Fruit fly (Drosophila melanogaster): ENCODE measurements around the gene eRF1.

The eRF1 gene

dm6 chr3L:20306142-20306541, 42.0 kb upstream of the eRF1 start, which contains the start of gene CG32225 (continued):
- TF ChIP-seq CG42726 (GFP tag; IDR thresholded peaks at IDR 0.05; ENCODE audit: partially characterized antibody), result 0 out of 2 replicates have a peak, but pooled peaks have one; percentile 42
- no peak for TF ChIP-seq psq (GFP tag; optimal IDR thresholded peaks at IDR 0.05)
- peak; percentile 49; the same call in 1 of the 3 replicates for TF ChIP-seq row (GFP tag; IDR thresholded peaks at IDR 0.05)
- TF ChIP-seq CG8290 (GFP tag; optimal IDR thresholded peaks at IDR 0.05), result no peak
- peak in 1 of 2 experiments; percentile 24 for TF ChIP-seq CG8290 (tag; optimal IDR thresholded peaks at IDR 0.05)
- no peak for TF ChIP-seq CG13894 (tag; optimal IDR thresholded peaks at IDR 0.05)
- no peak for TF ChIP-seq zen2 (GFP tag; IDR thresholded peaks at IDR 0.05; ENCODE audit: partially characterized antibody)
- TF ChIP-seq slp2 (GFP tag; optimal IDR thresholded peaks at IDR 0.05), result no peak
- TF ChIP-seq CG13296 (GFP tag; optimal IDR thresholded peaks at IDR 0.05), result no peak
- TF ChIP-seq sim (GFP tag; IDR thresholded peaks at IDR 0.05), result no peak
- TF ChIP-seq cato (GFP tag; optimal IDR thresholded peaks at IDR 0.05; ENCODE audit: borderline replicate concordance), result no peak
- no peak for TF ChIP-seq CG43689 (GFP tag; IDR thresholded peaks at IDR 0.05)
- no peak for TF ChIP-seq CG32532 (GFP tag; IDR thresholded peaks at IDR 0.05)
- TF ChIP-seq p53 (GFP tag; optimal IDR thresholded peaks at IDR 0.05), result no peak
- TF ChIP-seq Lpt (GFP tag; optimal IDR thresholded peaks at IDR 0.05), result no peak
- no peak for TF ChIP-seq HLHmδ (GFP tag; optimal IDR thresholded peaks at IDR 0.05)
- peak; percentile 8 for TF ChIP-seq CG2120 (GFP tag; optimal IDR thresholded peaks at IDR 0.05)
- no peak for TF ChIP-seq CG12391 (tag; optimal IDR thresholded peaks at IDR 0.05)
- TF ChIP-seq Blimp-1 (GFP tag; optimal IDR thresholded peaks at IDR 0.05), result no peak
- TF ChIP-seq gfzf (GFP tag; optimal IDR thresholded peaks at IDR 0.05), result no peak
- no peak for TF ChIP-seq E2f2 (GFP tag; IDR thresholded peaks at IDR 0.05)
- TF ChIP-seq Aef1 (GFP tag; IDR thresholded peaks at IDR 0.05), result no peak
- TF ChIP-seq Sox102F (GFP tag; optimal IDR thresholded peaks at IDR 0.05), result no peak
- no peak for TF ChIP-seq tap (tag; optimal IDR thresholded peaks at IDR 0.05)
- TF ChIP-seq Hmx (GFP tag; optimal IDR thresholded peaks at IDR 0.05), result no peak
- TF ChIP-seq bbx (GFP tag; IDR thresholded peaks at IDR 0.05; ENCODE audit: partially characterized antibody), result no peak
- peak; percentile 92 for TF ChIP-seq crol (GFP tag; IDR thresholded peaks at IDR 0.05)
- no peak for TF ChIP-seq CG11085 (GFP tag; IDR thresholded peaks at IDR 0.05)
- TF ChIP-seq seq (GFP tag; IDR thresholded peaks at IDR 0.05), result 0 out of 2 replicates have a peak, but pooled peaks have one; percentile 10
- TF ChIP-seq wdn (GFP tag; IDR thresholded peaks at IDR 0.05), result no peak
- TF ChIP-seq Six4 (GFP tag; optimal IDR thresholded peaks at IDR 0.05), result no peak
- no peak for TF ChIP-seq CG8089 (GFP tag; optimal IDR thresholded peaks at IDR 0.05)
- TF ChIP-seq ssp (GFP tag; IDR thresholded peaks at IDR 0.05), result no peak
- TF ChIP-seq jing (GFP tag; optimal IDR thresholded peaks at IDR 0.05), result no peak
- peak; percentile 4 for TF ChIP-seq Med (GFP tag)
- no peak for TF ChIP-seq CG18599 (GFP tag; optimal IDR thresholded peaks at IDR 0.05)
- no peak for TF ChIP-seq H2.0 (GFP tag; IDR thresholded peaks at IDR 0.05)
- TF ChIP-seq usp (GFP tag; optimal IDR thresholded peaks at IDR 0.05), result no peak
- no peak for TF ChIP-seq CG7987 (GFP tag; optimal IDR thresholded peaks at IDR 0.05)
- no peak for TF ChIP-seq CG10654 (GFP tag; optimal IDR thresholded peaks at IDR 0.05)
- TF ChIP-seq CG30403 (GFP tag; optimal IDR thresholded peaks at IDR 0.05), result no peak
- no peak for TF ChIP-seq bowl (GFP tag; IDR thresholded peaks at IDR 0.05)
- TF ChIP-seq Fer3 (tag; optimal IDR thresholded peaks at IDR 0.05), result no peak
- peak; percentile 37 for TF ChIP-seq lab (GFP tag; optimal IDR thresholded peaks at IDR 0.05)
- no peak for TF ChIP-seq CG7839 (tag; optimal IDR thresholded peaks at IDR 0.05)
- no peak for TF ChIP-seq kah (GFP tag; optimal IDR thresholded peaks at IDR 0.05)
- TF ChIP-seq sd (tag; optimal IDR thresholded peaks at IDR 0.05), result no peak
- TF ChIP-seq zf30C (GFP tag; optimal IDR thresholded peaks at IDR 0.05), result peak; percentile 53
- TF ChIP-seq CG7928 (GFP tag; optimal IDR thresholded peaks at IDR 0.05), result no peak
- TF ChIP-seq Atf-2 (GFP tag; optimal IDR thresholded peaks at IDR 0.05), result no peak
- no peak for TF ChIP-seq CG31388 (GFP tag; optimal IDR thresholded peaks at IDR 0.05)
- no peak for TF ChIP-seq ttk (GFP tag; IDR thresholded peaks at IDR 0.05)

All from whole organism, embryonic.